Worm (Caenorhabditis elegans): Measurements from ENCODE around the gene soap-1.

DNA sequence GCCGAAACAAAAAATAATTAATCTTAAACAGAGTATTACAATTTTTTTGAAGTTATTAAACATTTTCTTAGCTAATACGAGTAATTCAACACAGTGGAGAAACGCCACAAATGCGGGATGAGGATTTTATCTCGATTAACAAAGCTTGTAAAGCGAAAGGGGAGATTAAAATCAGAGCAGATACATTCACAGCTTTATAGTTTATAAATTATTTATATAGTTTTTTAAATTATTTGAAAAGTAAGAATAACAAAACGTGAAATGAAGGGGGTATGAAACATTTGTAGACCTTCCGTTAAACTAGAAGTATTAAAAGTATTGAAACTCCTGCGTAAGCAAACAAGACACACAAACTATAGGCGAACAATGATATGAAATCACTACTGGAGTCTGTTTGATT, 40.4 kb upstream of the soap-1 start, which contains the start of gene C05C8.8:
- TF ChIP-seq nhr-28 (tag; optimal IDR thresholded peaks at IDR 0.05) (no peak), snpc-4 (tag; optimal IDR thresholded peaks at IDR 0.05) (no peak), unc-62 (GFP tag; optimal IDR thresholded peaks at IDR 0.05) (no peak), drap-1 (GFP tag; optimal IDR thresholded peaks at IDR 0.05) (no peak)
